Worm (Caenorhabditis elegans) whole organism, midembryonic: Measurements from ENCODE around the gene Y69H2.7.

Experiments used
- T22C8.4 ChIP-seq: fragments of 200-800 bp; sonication (Bioruptor generic); IDR thresholded peaks from 2 replicates; pipeline ENCODE4 v1.3.6; 2022; ENCODE audit warnings: missing genetic modification characterization, missing compliant biosample characterization
- cog-1 ChIP-seq: sonication (generic microtip); optimal IDR thresholded peaks from 2 replicates; lab custom pipeline; 2016; ENCODE audit warnings: missing genetic modification characterization, missing compliant biosample characterization
- flt-1 ChIP-seq: fragments of 200-800 bp; sonication (Bioruptor generic); IDR thresholded peaks from 2 replicates; pipeline ENCODE4 v1.3.6; 2022; ENCODE audit warnings: missing genetic modification characterization, missing compliant biosample characterization
- klf-2 ChIP-seq: fragments of 200-800 bp; sonication (Bioruptor generic); conservative IDR thresholded peaks from 2 replicates; pipeline ENCODE4 v1.3.6; 2022; ENCODE audit warnings: missing genetic modification reagents, missing genetic modification characterization, missing compliant biosample characterization
- med-1 ChIP-seq: sonication (generic microtip); optimal IDR thresholded peaks from 2 replicates; lab custom pipeline; 2017; ENCODE audit warnings: missing genetic modification characterization, mild to moderate bottlenecking, missing compliant biosample characterization, antibody characterized with exemption, missing genetic modification reagents; ENCODE audit not compliant: insufficient read depth
- ref-1 ChIP-seq: fragments of 200-800 bp; sonication (Bioruptor generic); conservative IDR thresholded peaks from 2 replicates; pipeline ENCODE4 v1.3.6; 2022; ENCODE audit warnings: missing genetic modification reagents, missing genetic modification characterization, missing compliant biosample characterization
- tab-1 ChIP-seq: fragments of 200-800 bp; sonication (Bioruptor generic); IDR thresholded peaks from 2 replicates; pipeline ENCODE4 v1.3.6; 2022; ENCODE audit warnings: missing genetic modification characterization, missing compliant biosample characterization
- ztf-23 ChIP-seq: fragments of 200-800 bp; sonication (Bioruptor generic); IDR thresholded peaks from 2 replicates; pipeline ENCODE4 v1.3.6; 2022; ENCODE audit warnings: missing genetic modification reagents, missing genetic modification characterization, missing compliant biosample characterization
- ztf-29 ChIP-seq: fragments of 200-800 bp; sonication (Bioruptor generic); IDR thresholded peaks from 2 replicates; pipeline ENCODE4 v1.3.6; 2022; ENCODE audit warnings: missing genetic modification reagents, missing genetic modification characterization, missing compliant biosample characterization

- TF ChIP-seq T22C8.4 (GFP tag; lab: Robert Waterston, UW) (no peak), cog-1 (tag; lab: Kevin White, UChicago) (no peak), flt-1 (no peak), ztf-23 (GFP tag; lab: Robert Waterston, UW) (no peak), tab-1 (GFP tag; lab: Robert Waterston, UW) (no peak), med-1 (GFP tag; lab: Kevin White, UChicago) (no peak), ztf-29 (no peak), ref-1 (GFP tag; lab: Robert Waterston, UW) (no peak), klf-2 (no peak)
Observed at ce11 chrV:18662333-18662732, 27.5 kb upstream of the Y69H2.7 start.
